Fruit fly (Drosophila melanogaster) whole organism: ENCODE results near the gene hemo.

ENCODE experiments used
- CG8478 ChIP-seq: fragments of >200 bp; optimal IDR thresholded peaks from 2 replicates; lab custom pipeline; 2018; ENCODE audit warnings: inconsistent platforms
- Dll ChIP-seq: fragments of >200 bp; optimal IDR thresholded peaks from 2 replicates; lab custom pipeline; 2017
- psq ChIP-seq: fragments of >200 bp; optimal IDR thresholded peaks from 2 replicates; lab custom pipeline; 2017

DNA sequence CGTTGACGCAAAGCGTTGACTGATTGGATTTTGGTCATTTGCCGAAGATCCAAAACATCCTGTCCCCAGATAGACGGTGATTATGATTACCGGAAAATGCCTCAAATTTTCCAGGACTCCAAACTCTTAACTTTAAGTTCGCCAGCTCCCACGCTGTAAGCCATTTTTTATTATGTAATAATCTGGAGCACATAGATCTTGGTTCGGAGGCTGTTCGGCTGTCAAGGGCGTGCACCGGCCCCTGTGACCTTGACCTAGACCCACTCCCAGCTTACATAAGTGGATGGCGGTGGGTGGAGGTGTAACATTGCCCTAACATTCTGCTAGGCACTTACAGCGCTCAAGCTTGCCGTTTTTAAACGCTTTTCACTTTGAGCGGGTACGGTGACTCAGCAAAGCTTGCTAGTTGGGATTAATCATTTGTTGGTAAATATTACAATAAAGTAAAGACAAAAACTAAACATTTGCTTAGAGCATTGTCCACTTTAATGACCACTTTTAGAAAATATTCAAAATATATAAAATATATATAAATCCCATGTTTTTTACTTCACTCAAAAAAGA is 7.3 kb upstream of the hemo start:
- TF ChIP-seq CG8478 (lab: Kevin White, UChicago) (no peak), psq (lab: Kevin White, UChicago) (no peak), Dll (lab: Kevin White, UChicago) (no peak)
